Worm (Caenorhabditis elegans) whole organism, midembryonic: ENCODE measurements around the gene T27A8.3.

Source experiments
- T22C8.4 ChIP-seq: fragments of 200-800 bp; sonication (Bioruptor generic); IDR thresholded peaks from 2 replicates; pipeline ENCODE4 v1.3.6; 2022; ENCODE audit warnings: missing genetic modification characterization, missing compliant biosample characterization
- cog-1 ChIP-seq: sonication (generic microtip); optimal IDR thresholded peaks from 2 replicates; lab custom pipeline; 2016; ENCODE audit warnings: missing genetic modification characterization, missing compliant biosample characterization
- flt-1 ChIP-seq: fragments of 200-800 bp; sonication (Bioruptor generic); IDR thresholded peaks from 2 replicates; pipeline ENCODE4 v1.3.6; 2022; ENCODE audit warnings: missing genetic modification characterization, missing compliant biosample characterization
- klf-2 ChIP-seq: fragments of 200-800 bp; sonication (Bioruptor generic); conservative IDR thresholded peaks from 2 replicates; pipeline ENCODE4 v1.3.6; 2022; ENCODE audit warnings: missing genetic modification reagents, missing genetic modification characterization, missing compliant biosample characterization
- med-1 ChIP-seq: sonication (generic microtip); optimal IDR thresholded peaks from 2 replicates; lab custom pipeline; 2017; ENCODE audit warnings: missing genetic modification characterization, mild to moderate bottlenecking, missing compliant biosample characterization, antibody characterized with exemption, missing genetic modification reagents; ENCODE audit not compliant: insufficient read depth
- ref-1 ChIP-seq: fragments of 200-800 bp; sonication (Bioruptor generic); conservative IDR thresholded peaks from 2 replicates; pipeline ENCODE4 v1.3.6; 2022; ENCODE audit warnings: missing genetic modification reagents, missing genetic modification characterization, missing compliant biosample characterization
- tab-1 ChIP-seq: fragments of 200-800 bp; sonication (Bioruptor generic); IDR thresholded peaks from 2 replicates; pipeline ENCODE4 v1.3.6; 2022; ENCODE audit warnings: missing genetic modification characterization, missing compliant biosample characterization
- ztf-23 ChIP-seq: fragments of 200-800 bp; sonication (Bioruptor generic); IDR thresholded peaks from 2 replicates; pipeline ENCODE4 v1.3.6; 2022; ENCODE audit warnings: missing genetic modification reagents, missing genetic modification characterization, missing compliant biosample characterization
- ztf-29 ChIP-seq: fragments of 200-800 bp; sonication (Bioruptor generic); IDR thresholded peaks from 2 replicates; pipeline ENCODE4 v1.3.6; 2022; ENCODE audit warnings: missing genetic modification reagents, missing genetic modification characterization, missing compliant biosample characterization

Gene T27A8.3

ce11 chrX:16046379-16046778 lies 16.1 kb upstream of the T27A8.3 start:
- TF ChIP-seq T22C8.4 (GFP tag; lab: Robert Waterston, UW) = no peak

- TF ChIP-seq T22C8.4 (GFP tag; lab: Robert Waterston, UW) = no peak
- TF ChIP-seq flt-1 (GFP tag; lab: Robert Waterston, UW) = no peak
- TF ChIP-seq med-1 (GFP tag; lab: Kevin White, UChicago) = no peak
- no peak for TF ChIP-seq ztf-23 (GFP tag; lab: Robert Waterston, UW)
- no peak for TF ChIP-seq ref-1
- TF ChIP-seq tab-1 (GFP tag; lab: Robert Waterston, UW) = no peak
- TF ChIP-seq klf-2 (GFP tag; lab: Robert Waterston, UW) = no peak
- no peak for TF ChIP-seq cog-1 (tag; lab: Kevin White, UChicago)
- no peak for TF ChIP-seq ztf-29 (GFP tag; lab: Robert Waterston, UW)
These were observed 12.9 kb upstream of the T27A8.3 start, which contains the start of gene cpd-2 for ce11 chrX:16049573-16049972. TSS of gene cpd-2 (plus strand) at chrX:16049873.

ce11 chrX:16055245-16055644 lies 7.2 kb upstream of the T27A8.3 start, which contains the start of gene T27A8.7:
TSS of gene T27A8.7 (plus strand) at chrX:16055545.
- TF ChIP-seq T22C8.4 (GFP tag; lab: Robert Waterston, UW) (no peak), klf-2 (GFP tag; lab: Robert Waterston, UW) (no peak), ztf-23 (GFP tag; lab: Robert Waterston, UW) (no peak), med-1 (GFP tag; lab: Kevin White, UChicago) (no peak), flt-1 (GFP tag; lab: Robert Waterston, UW) (no peak), ztf-29 (GFP tag; lab: Robert Waterston, UW) (no peak), tab-1 (GFP tag; lab: Robert Waterston, UW) (no peak), ref-1 (no peak), cog-1 (tag; lab: Kevin White, UChicago) (no peak)

ce11 chrX:16056404-16056803 lies 6.1 kb upstream of the T27A8.3 start:
- 0 out of 2 replicates have a peak, but pooled peaks have one; percentile 33 for TF ChIP-seq ref-1
- TF ChIP-seq flt-1 (GFP tag; lab: Robert Waterston, UW) = peak; percentile 40; the same call in 1 of the 2 replicates
- no peak for TF ChIP-seq ztf-29 (GFP tag; lab: Robert Waterston, UW)
- no peak for TF ChIP-seq med-1 (GFP tag; lab: Kevin White, UChicago)
- TF ChIP-seq cog-1 (tag; lab: Kevin White, UChicago) = peak; percentile 84
- TF ChIP-seq T22C8.4 (GFP tag; lab: Robert Waterston, UW) = peak; percentile 36; the same call in 1 of the 2 replicates
- no peak for TF ChIP-seq tab-1 (GFP tag; lab: Robert Waterston, UW)
- peak; percentile 63 for TF ChIP-seq klf-2 (GFP tag; lab: Robert Waterston, UW)
- peak; percentile 75 for TF ChIP-seq ztf-23 (GFP tag; lab: Robert Waterston, UW)

- TF ChIP-seq T22C8.4 (GFP tag; lab: Robert Waterston, UW) (peak; percentile 17; the same call in 1 of the 2 replicates), flt-1 (GFP tag; lab: Robert Waterston, UW) (no peak), ztf-29 (GFP tag; lab: Robert Waterston, UW) (no peak)
These were observed 3.6 kb upstream of the T27A8.3 start, which contains the start of gene T27A8.2 for ce11 chrX:16058845-16059244. TSS of gene T27A8.2 (minus strand) at chrX:16058945.

- TF ChIP-seq T22C8.4 (GFP tag; lab: Robert Waterston, UW) = no peak
- no peak for TF ChIP-seq med-1 (GFP tag; lab: Kevin White, UChicago)
- no peak for TF ChIP-seq ztf-23 (GFP tag; lab: Robert Waterston, UW)
- no peak for TF ChIP-seq cog-1 (tag; lab: Kevin White, UChicago)
- no peak for TF ChIP-seq klf-2 (GFP tag; lab: Robert Waterston, UW)
- no peak for TF ChIP-seq flt-1 (GFP tag; lab: Robert Waterston, UW)
These were observed 5.5 kb downstream of the T27A8.3 start for ce11 chrX:16067984-16068383.

ce11 chrX:16072595-16072994 lies 10.1 kb downstream of the T27A8.3 start, which contains the start of gene col-187:
TSS of gene col-187 (plus strand) at chrX:16072895.
- TF ChIP-seq klf-2 (GFP tag; lab: Robert Waterston, UW) = no peak
- no peak for TF ChIP-seq cog-1 (tag; lab: Kevin White, UChicago)
- no peak for TF ChIP-seq ztf-29 (GFP tag; lab: Robert Waterston, UW)
- TF ChIP-seq flt-1 (GFP tag; lab: Robert Waterston, UW) = no peak
- TF ChIP-seq ztf-23 (GFP tag; lab: Robert Waterston, UW) = no peak
- no peak for TF ChIP-seq ref-1

- TF ChIP-seq cog-1 (tag; lab: Kevin White, UChicago) (no peak), T22C8.4 (GFP tag; lab: Robert Waterston, UW) (no peak), med-1 (GFP tag; lab: Kevin White, UChicago) (no peak), flt-1 (GFP tag; lab: Robert Waterston, UW) (no peak), ztf-29 (GFP tag; lab: Robert Waterston, UW) (no peak), ztf-23 (GFP tag; lab: Robert Waterston, UW) (no peak), tab-1 (GFP tag; lab: Robert Waterston, UW) (no peak), klf-2 (GFP tag; lab: Robert Waterston, UW) (no peak), ref-1 (no peak)
These were observed 14.0 kb downstream of the T27A8.3 start, which contains the start of gene C30F2.4 for ce11 chrX:16076470-16076869. TSS of gene C30F2.4 (minus strand) at chrX:16076570.

ce11 chrX:16078695-16079094 lies 16.2 kb downstream of the T27A8.3 start:
- TF ChIP-seq klf-2 (GFP tag; lab: Robert Waterston, UW) = no peak
- TF ChIP-seq T22C8.4 (GFP tag; lab: Robert Waterston, UW) = no peak
- no peak for TF ChIP-seq cog-1 (tag; lab: Kevin White, UChicago)
- no peak for TF ChIP-seq med-1 (GFP tag; lab: Kevin White, UChicago)
- no peak for TF ChIP-seq flt-1 (GFP tag; lab: Robert Waterston, UW)
- TF ChIP-seq ref-1 = no peak

ce11 chrX:16082024-16082423 lies 19.5 kb downstream of the T27A8.3 start, which contains the start of gene idpp-14:
TSS of gene idpp-14 (plus strand) at chrX:16082347.
- no peak for TF ChIP-seq tab-1 (GFP tag; lab: Robert Waterston, UW)
